Fruit fly (Drosophila melanogaster): ENCODE data around the gene CG43332.

CG43332 gene

dm6 chr2L:14122742-14123334 is 40.2 kb downstream of the CG43332 start:
- TF ChIP-seq Dll (optimal IDR thresholded peaks at IDR 0.05): no peak
- no peak for TF ChIP-seq pan (optimal IDR thresholded peaks at IDR 0.05)
- no peak for TF ChIP-seq EcR (GFP tag; optimal IDR thresholded peaks at IDR 0.05)
- no peak for TF ChIP-seq CG8478 (optimal IDR thresholded peaks at IDR 0.05)
- TF ChIP-seq usp (GFP tag; optimal IDR thresholded peaks at IDR 0.05): no peak
- TF ChIP-seq psq (optimal IDR thresholded peaks at IDR 0.05): no peak

DNA sequence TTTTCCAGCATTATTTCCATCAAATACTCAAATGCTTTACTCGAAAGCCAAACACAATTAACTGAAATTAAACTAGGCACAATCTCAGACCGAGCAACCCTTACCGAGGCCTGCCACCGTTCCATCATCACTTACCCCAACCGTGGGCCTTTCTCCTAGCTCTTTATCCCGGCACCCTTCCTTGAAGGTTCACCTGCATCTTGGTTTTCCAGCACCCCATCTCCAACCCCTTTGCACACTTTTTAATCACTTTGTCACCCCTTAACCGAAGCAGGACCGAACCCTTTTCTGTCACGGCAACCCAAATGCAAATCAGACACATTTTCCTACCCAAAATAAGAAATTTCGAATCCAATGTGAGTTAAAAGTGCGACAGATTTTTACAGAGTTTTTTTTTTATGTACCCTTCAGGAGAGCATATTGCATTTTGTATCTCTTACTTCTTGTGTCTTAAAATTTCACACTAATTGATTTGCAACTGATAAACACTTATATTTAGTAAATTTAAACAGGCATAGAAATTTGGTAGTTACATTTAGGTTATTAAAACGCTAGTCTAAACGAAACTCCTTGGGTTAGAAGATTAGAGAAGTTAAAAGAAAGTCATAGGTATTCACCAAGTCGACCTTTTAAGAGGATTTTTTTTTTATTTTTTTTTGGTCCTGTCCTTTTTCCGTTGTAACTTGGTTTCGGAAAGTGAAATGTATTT is 42.2 kb downstream of the CG43332 start:
- TF ChIP-seq Dll (optimal IDR thresholded peaks at IDR 0.05) (no peak), psq (optimal IDR thresholded peaks at IDR 0.05) (no peak), CG8478 (optimal IDR thresholded peaks at IDR 0.05) (no peak), usp (GFP tag; optimal IDR thresholded peaks at IDR 0.05) (no peak), pan (optimal IDR thresholded peaks at IDR 0.05) (no peak), EcR (GFP tag; optimal IDR thresholded peaks at IDR 0.05) (no peak)

DNA sequence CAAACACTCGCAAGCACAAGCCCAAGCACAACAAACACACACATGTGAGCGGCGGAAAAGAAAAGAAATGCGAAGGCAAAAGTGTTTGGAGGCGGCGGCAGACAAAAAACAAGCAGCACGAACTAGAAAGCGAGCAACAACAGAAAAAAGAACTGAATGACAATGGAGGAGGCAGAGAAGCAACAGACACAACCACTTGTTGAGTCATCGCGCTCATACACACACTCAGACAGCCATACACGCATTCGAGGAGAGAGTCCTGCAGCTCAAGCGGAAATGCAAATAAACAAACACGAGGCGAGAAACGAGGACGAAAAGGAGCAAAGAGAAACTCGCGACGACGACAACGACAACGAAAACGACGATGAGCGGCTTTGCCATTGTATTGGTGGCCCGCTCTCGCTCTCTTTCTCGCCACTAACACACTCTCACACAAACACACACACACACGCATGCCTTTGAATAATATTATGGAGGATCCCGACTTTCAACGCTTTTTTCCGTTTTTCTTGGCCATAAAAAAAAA is 47.0 kb downstream of the CG43332 start:
- TF ChIP-seq pan (optimal IDR thresholded peaks at IDR 0.05) (no peak), CG8478 (optimal IDR thresholded peaks at IDR 0.05) (no peak), psq (optimal IDR thresholded peaks at IDR 0.05) (no peak), Dll (optimal IDR thresholded peaks at IDR 0.05) (no peak), EcR (GFP tag; optimal IDR thresholded peaks at IDR 0.05) (no peak), usp (GFP tag; optimal IDR thresholded peaks at IDR 0.05) (no peak)

- TF ChIP-seq pan (optimal IDR thresholded peaks at IDR 0.05) (no peak), usp (GFP tag; optimal IDR thresholded peaks at IDR 0.05) (no peak), CG8478 (optimal IDR thresholded peaks at IDR 0.05) (no peak), EcR (GFP tag; optimal IDR thresholded peaks at IDR 0.05) (no peak), psq (optimal IDR thresholded peaks at IDR 0.05) (no peak), Dll (optimal IDR thresholded peaks at IDR 0.05) (no peak)
These were observed 49.8 kb downstream of the CG43332 start for dm6 chr2L:14113207-14113606.

- TF ChIP-seq pan (optimal IDR thresholded peaks at IDR 0.05) (no peak), psq (optimal IDR thresholded peaks at IDR 0.05) (no peak), Dll (optimal IDR thresholded peaks at IDR 0.05) (no peak), usp (GFP tag; optimal IDR thresholded peaks at IDR 0.05) (no peak), EcR (GFP tag; optimal IDR thresholded peaks at IDR 0.05) (no peak), CG8478 (optimal IDR thresholded peaks at IDR 0.05) (no peak)
These were observed 50.8 kb downstream of the CG43332 start for dm6 chr2L:14112192-14112591.

Measured in whole organism.